Fruit fly (Drosophila melanogaster) whole organism, embryonic: Measurements from ENCODE around the gene CG3040.

Experiments used
- ATbp ChIP-seq: fragments of 200-800 bp; sonication (Bioruptor generic); optimal IDR thresholded peaks from 2 replicates; lab custom pipeline; 2017; ENCODE audit warnings: missing biosample characterization, mild to moderate bottlenecking, missing genetic modification characterization, missing genetic modification reagents
- CG11398 ChIP-seq: fragments of 200-800 bp; sonication (Bioruptor generic); optimal IDR thresholded peaks from 2 replicates; lab custom pipeline; 2016; ENCODE audit warnings: missing biosample characterization, missing genetic modification characterization
- CG12769 ChIP-seq: fragments of 200-800 bp; sonication (Bioruptor generic); optimal IDR thresholded peaks from 2 replicates; lab custom pipeline; 2019; ENCODE audit warnings: missing biosample characterization, mild to moderate bottlenecking, missing genetic modification characterization, moderate library complexity
- CG13894 ChIP-seq: fragments of 200-800 bp; sonication (Bioruptor generic); optimal IDR thresholded peaks from 3 replicates; lab custom pipeline; 2018; ENCODE audit warnings: missing biosample characterization, mild to moderate bottlenecking, missing genetic modification characterization, moderate library complexity
- CG14441 ChIP-seq: fragments of 200-800 bp; sonication (Bioruptor generic); IDR thresholded peaks from 2 replicates; pipeline ENCODE4 v1.3.6; 2022; ENCODE audit warnings: missing biosample characterization, missing genetic modification characterization
- CG1647 ChIP-seq: fragments of 200-800 bp; sonication (Bioruptor generic); optimal IDR thresholded peaks from 3 replicates; lab custom pipeline; 2016; ENCODE audit warnings: missing biosample characterization, missing genetic modification characterization
- CG16779 ChIP-seq: fragments of 200-800 bp; sonication (Bioruptor generic); IDR thresholded peaks from 2 replicates; pipeline ENCODE4 v1.3.6; 2022; ENCODE audit warnings: missing biosample characterization, missing genetic modification characterization
- CG17912 ChIP-seq: fragments of 200-800 bp; sonication (Bioruptor generic); optimal IDR thresholded peaks from 2 replicates; lab custom pipeline; 2018; ENCODE audit warnings: missing biosample characterization, mild to moderate bottlenecking, missing genetic modification characterization
- CG43689 ChIP-seq: fragments of 200-800 bp; sonication (Bioruptor generic); IDR thresholded peaks from 2 replicates; pipeline ENCODE4 v1.3.6; 2022; ENCODE audit warnings: missing biosample characterization, missing genetic modification characterization
- CG6254 ChIP-seq: fragments of 200-800 bp; sonication (Bioruptor generic); optimal IDR thresholded peaks from 3 replicates; lab custom pipeline; 2017; ENCODE audit warnings: mild to moderate bottlenecking, missing biosample characterization, missing genetic modification reagents, missing genetic modification characterization
- CG8388 ChIP-seq: fragments of 200-800 bp; sonication (Bioruptor generic); optimal IDR thresholded peaks from 2 replicates; lab custom pipeline; 2019; ENCODE audit warnings: missing biosample characterization, mild to moderate bottlenecking, missing genetic modification characterization, moderate library complexity
- CG9727 ChIP-seq: fragments of 200-800 bp; sonication (Bioruptor generic); optimal IDR thresholded peaks from 3 replicates; lab custom pipeline; 2017; ENCODE audit warnings: missing biosample characterization, mild to moderate bottlenecking, missing genetic modification characterization
- D19A ChIP-seq: fragments of 200-800 bp; optimal IDR thresholded peaks from 3 replicates; lab custom pipeline; 2019; ENCODE audit warnings: missing biosample characterization, mild to moderate bottlenecking, missing genetic modification characterization, moderate library complexity
- Elba2 ChIP-seq: fragments of 200-800 bp; sonication (Bioruptor generic); optimal IDR thresholded peaks from 3 replicates; lab custom pipeline; 2016; ENCODE audit warnings: missing biosample characterization, missing genetic modification characterization
- Ets97D ChIP-seq: fragments of 200-800 bp; sonication (Bioruptor generic); optimal IDR thresholded peaks from 3 replicates; lab custom pipeline; 2016; ENCODE audit warnings: missing biosample characterization, missing genetic modification characterization
- Hmr ChIP-seq: fragments of 200-800 bp; sonication (Bioruptor generic); optimal IDR thresholded peaks from 3 replicates; lab custom pipeline; 2017; ENCODE audit warnings: mild to moderate bottlenecking, missing biosample characterization, missing genetic modification reagents, missing genetic modification characterization
- Kr ChIP-seq: fragments of 200-800 bp; sonication (Bioruptor generic); optimal IDR thresholded peaks from 2 replicates; lab custom pipeline; 2017; ENCODE audit warnings: missing biosample characterization, mild to moderate bottlenecking, missing genetic modification characterization
- Mrtf ChIP-seq: fragments of 200-800 bp; sonication (Bioruptor generic); IDR thresholded peaks from 3 replicates; pipeline ENCODE4 v1.3.6; 2022; ENCODE audit warnings: missing biosample characterization, missing genetic modification characterization
- Oaz ChIP-seq: fragments of 200-800 bp; sonication (Bioruptor generic); IDR thresholded peaks from 2 replicates; pipeline ENCODE4 v1.3.6; 2022; ENCODE audit warnings: missing biosample characterization, missing genetic modification characterization
- Oli ChIP-seq: fragments of 200-800 bp; sonication (Bioruptor generic); optimal IDR thresholded peaks from 2 replicates; lab custom pipeline; 2018; ENCODE audit warnings: missing biosample characterization, mild to moderate bottlenecking, missing genetic modification characterization, moderate library complexity
- Optix ChIP-seq: fragments of 200-800 bp; sonication (Bioruptor generic); IDR thresholded peaks from 3 replicates; pipeline ENCODE4 v1.3.6; 2022; ENCODE audit warnings: missing biosample characterization, missing genetic modification characterization
- Poxn ChIP-seq: fragments of 200-800 bp; sonication (Bioruptor generic); IDR thresholded peaks from 2 replicates; pipeline ENCODE4 v1.3.6; 2022; ENCODE audit warnings: missing biosample characterization, missing genetic modification characterization
- Rfx ChIP-seq: fragments of 200-800 bp; sonication (Bioruptor generic); IDR thresholded peaks from 2 replicates; pipeline ENCODE4 v1.3.6; 2022; ENCODE audit warnings: missing biosample characterization, missing genetic modification characterization
- Spps ChIP-seq: fragments of 200-800 bp; sonication (Bioruptor generic); optimal IDR thresholded peaks from 2 replicates; lab custom pipeline; 2018; ENCODE audit warnings: missing biosample characterization, mild to moderate bottlenecking, missing genetic modification characterization
- Tbp ChIP-seq: fragments of >200 bp; optimal IDR thresholded peaks from 2 replicates; lab custom pipeline; 2018; ENCODE audit warnings: missing biosample characterization, missing genetic modification characterization
- ac ChIP-seq: fragments of 200-800 bp; sonication (Bioruptor generic); optimal IDR thresholded peaks from 3 replicates; lab custom pipeline; 2017; ENCODE audit warnings: missing biosample characterization, mild to moderate bottlenecking, missing genetic modification characterization
- bcd ChIP-seq: fragments of 200-800 bp; sonication (Bioruptor generic); optimal IDR thresholded peaks from 2 replicates; lab custom pipeline; 2017; ENCODE audit warnings: missing biosample characterization, mild to moderate bottlenecking, missing genetic modification characterization
- danr ChIP-seq: fragments of 200-800 bp; sonication (Bioruptor generic); IDR thresholded peaks from 2 replicates; pipeline ENCODE4 v1.3.6; 2022; ENCODE audit warnings: missing biosample characterization, missing genetic modification characterization
- dmrt11E ChIP-seq: fragments of 200-800 bp; sonication (Bioruptor generic); optimal IDR thresholded peaks from 3 replicates; lab custom pipeline; 2018; ENCODE audit warnings: missing biosample characterization, mild to moderate bottlenecking, missing genetic modification characterization, moderate library complexity
- dpn ChIP-seq, 2 experiments: fragments of 200-800 bp; sonication (Bioruptor generic); optimal IDR thresholded peaks; 3 replicates each; lab custom pipeline; 2016; ENCODE audit warnings: missing biosample characterization in 2 of 2, missing genetic modification characterization in 2 of 2
- fd102C ChIP-seq: fragments of 200-800 bp; sonication (Bioruptor generic); optimal IDR thresholded peaks from 2 replicates; lab custom pipeline; 2018; ENCODE audit warnings: missing biosample characterization, mild to moderate bottlenecking, missing genetic modification characterization, moderate library complexity
- gem ChIP-seq: fragments of 200-800 bp; sonication (Bioruptor generic); optimal IDR thresholded peaks from 2 replicates; lab custom pipeline; 2019; ENCODE audit warnings: missing biosample characterization, mild to moderate bottlenecking, missing genetic modification characterization, moderate library complexity
- gsb-n ChIP-seq: fragments of 200-800 bp; sonication (Bioruptor generic); optimal IDR thresholded peaks from 3 replicates; lab custom pipeline; 2018; ENCODE audit warnings: missing biosample characterization, mild to moderate bottlenecking, missing genetic modification characterization
- ham ChIP-seq: fragments of 200-800 bp; sonication (Bioruptor generic); IDR thresholded peaks from 2 replicates; pipeline ENCODE4 v1.3.6; 2022; ENCODE audit warnings: missing biosample characterization, missing genetic modification characterization
- hkb ChIP-seq, 2 experiments: fragments of 200-800 bp in 1 of 2; fragments of >200 bp in 1 of 2; sonication (Bioruptor generic) in 1 of 2; IDR thresholded peaks in 1 of 2; optimal IDR thresholded peaks in 1 of 2; 2 replicates each; pipeline versions ENCODE4 v1.3.6 to Lab custom; 2017 to 2022; ENCODE audit warnings: missing biosample characterization in 1 of 2, missing genetic modification characterization in 1 of 2
- lab ChIP-seq: fragments of 200-800 bp; sonication (Bioruptor generic); optimal IDR thresholded peaks from 3 replicates; lab custom pipeline; 2017; ENCODE audit warnings: missing biosample characterization, missing genetic modification characterization, mild to moderate bottlenecking, moderate library complexity, missing genetic modification reagents
- lilli ChIP-seq: fragments of 200-800 bp; sonication (Bioruptor generic); optimal IDR thresholded peaks from 3 replicates; lab custom pipeline; 2016; ENCODE audit warnings: missing biosample characterization, missing genetic modification characterization
- lov ChIP-seq, 2 experiments: fragments of 200-800 bp in 1 of 2; fragments of >200 bp in 1 of 2; sonication (Bioruptor generic) in 1 of 2; IDR thresholded peaks in 1 of 2; optimal IDR thresholded peaks in 1 of 2; 2 replicates in 1 of 2; 3 replicates in 1 of 2; pipeline versions ENCODE4 v1.3.6 to Lab custom; 2017 to 2022; ENCODE audit warnings: missing biosample characterization in 1 of 2, missing genetic modification characterization in 1 of 2
- oc ChIP-seq: fragments of 200-800 bp; sonication (Bioruptor generic); optimal IDR thresholded peaks from 2 replicates; lab custom pipeline; 2018; ENCODE audit warnings: missing biosample characterization, mild to moderate bottlenecking, missing genetic modification characterization, moderate library complexity
- p53 ChIP-seq: fragments of 200-800 bp; sonication (Bioruptor generic); optimal IDR thresholded peaks from 2 replicates; lab custom pipeline; 2016; ENCODE audit warnings: missing biosample characterization, missing genetic modification characterization
- pita ChIP-seq: fragments of 200-800 bp; sonication (Bioruptor generic); optimal IDR thresholded peaks from 2 replicates; lab custom pipeline; 2017; ENCODE audit warnings: missing biosample characterization, mild to moderate bottlenecking, missing genetic modification characterization
- ranshi ChIP-seq: fragments of 200-800 bp; sonication (Bioruptor generic); IDR thresholded peaks from 2 replicates; pipeline ENCODE4 v1.3.6; 2022; ENCODE audit warnings: missing biosample characterization, missing genetic modification characterization
- repo ChIP-seq: fragments of 200-800 bp; sonication (Bioruptor generic); optimal IDR thresholded peaks from 2 replicates; lab custom pipeline; 2016; ENCODE audit warnings: missing biosample characterization, missing genetic modification characterization
- sima ChIP-seq: fragments of 200-800 bp; sonication (Bioruptor generic); optimal IDR thresholded peaks from 2 replicates; lab custom pipeline; 2016; ENCODE audit warnings: missing biosample characterization, missing genetic modification characterization
- sisA ChIP-seq: fragments of 200-800 bp; sonication (Bioruptor generic); IDR thresholded peaks from 2 replicates; pipeline ENCODE4 v1.3.6; 2022; ENCODE audit warnings: missing biosample characterization, missing genetic modification characterization
- slbo ChIP-seq: fragments of 200-800 bp; sonication (Bioruptor generic); IDR thresholded peaks from 2 replicates; pipeline ENCODE4 v1.3.6; 2022; ENCODE audit warnings: missing biosample characterization, missing genetic modification characterization
- stwl ChIP-seq: fragments of 200-800 bp; sonication (Bioruptor generic); optimal IDR thresholded peaks from 3 replicates; lab custom pipeline; 2018; ENCODE audit warnings: missing biosample characterization, mild to moderate bottlenecking, missing genetic modification characterization, moderate library complexity
- wdn ChIP-seq: fragments of 200-800 bp; sonication (Bioruptor generic); IDR thresholded peaks from 2 replicates; pipeline ENCODE4 v1.3.6; 2022; ENCODE audit warnings: missing biosample characterization, missing genetic modification characterization

The CG3040 gene

dm6 chrX:7013320-7014214 lies 40.4 kb upstream of the CG3040 start, which contains the start of the genes CG3032 and CG4593 (continued):
- TF ChIP-seq CG43689 (peak; percentile 70), gem (tag; lab: Kevin White, UChicago) (peak; percentile 89), lov (optimal IDR thresholded peaks at IDR 0.05; lab: Kevin White, UChicago) (no peak), lov (GFP tag; IDR thresholded peaks at IDR 0.05; lab: Robert Waterston, UW) (peak; percentile 68; the same call in 2 of the 3 replicates), Mrtf (GFP tag; lab: Robert Waterston, UW) (peak; percentile 90), repo (GFP tag; lab: Kevin White, UChicago) (no peak), bcd (GFP tag; lab: Kevin White, UChicago) (peak; percentile 77), Poxn (GFP tag; lab: Robert Waterston, UW) (peak; percentile 79), Elba2 (GFP tag; lab: Kevin White, UChicago) (no peak), CG8388 (GFP tag; lab: Kevin White, UChicago) (peak; percentile 61), pita (GFP tag; lab: Kevin White, UChicago) (no peak), dpn (GFP tag; optimal IDR thresholded peaks at IDR 0.05; lab: Kevin White, UChicago) (peak; percentile 76 to 84), CG13894 (tag; lab: Kevin White, UChicago) (peak; percentile 60), wdn (GFP tag; lab: Robert Waterston, UW) (peak; percentile 58; the same call in 1 of the 2 replicates), ham (GFP tag; lab: Robert Waterston, UW) (no peak; the same call in 1 of the 2 replicates), Spps (tag; lab: Kevin White, UChicago) (peak; percentile 17), CG12769 (tag; lab: Kevin White, UChicago) (peak; percentile 87), CG1647 (peak; percentile 66), ranshi (GFP tag; lab: Robert Waterston, UW) (peak; percentile 87; the same call in 1 of the 2 replicates), Hmr (peak; percentile 86), fd102C (GFP tag; lab: Kevin White, UChicago) (no peak), CG11398 (GFP tag; lab: Kevin White, UChicago) (peak; percentile 40), CG17912 (no peak), Oli (tag; lab: Kevin White, UChicago) (peak; percentile 75), CG9727 (peak; percentile 70), p53 (no peak), Kr (GFP tag; lab: Kevin White, UChicago) (no peak), ATbp (GFP tag; lab: Kevin White, UChicago) (peak; percentile 63), sima (GFP tag; lab: Kevin White, UChicago) (no peak), oc (tag; lab: Kevin White, UChicago) (peak; percentile 75), danr (GFP tag; lab: Robert Waterston, UW) (peak; percentile 70), slbo (GFP tag; lab: Robert Waterston, UW) (peak; percentile 96), Rfx (GFP tag; lab: Robert Waterston, UW) (peak; percentile 92), D19A (peak; percentile 58), CG6254 (GFP tag; lab: Kevin White, UChicago) (no peak), gsb-n (tag; lab: Kevin White, UChicago) (peak; percentile 60), ac (GFP tag; lab: Kevin White, UChicago) (no peak), dmrt11E (tag; lab: Kevin White, UChicago) (peak; percentile 60), sisA (GFP tag; lab: Robert Waterston, UW) (peak; percentile 86), stwl (tag; lab: Kevin White, UChicago) (peak; percentile 41), Oaz (GFP tag; lab: Robert Waterston, UW) (peak; percentile 78), Optix (GFP tag; lab: Robert Waterston, UW) (peak; percentile 68; the same call in 2 of the 3 replicates), hkb (optimal IDR thresholded peaks at IDR 0.05; lab: Kevin White, UChicago) (no peak), hkb (GFP tag; IDR thresholded peaks at IDR 0.05; lab: Robert Waterston, UW) (peak; percentile 83), CG14441 (GFP tag; lab: Robert Waterston, UW) (peak; percentile 94), lilli (GFP tag; lab: Kevin White, UChicago) (peak; percentile 89), Tbp (GFP tag; lab: Kevin White, UChicago) (no peak), CG16779 (GFP tag; lab: Robert Waterston, UW) (peak; percentile 77), lab (peak; percentile 89), Ets97D (peak; percentile 54)
